Fruit fly (Drosophila melanogaster) whole organism, embryonic: ENCODE results near the gene Dtg.

Source experiments
- ATbp ChIP-seq: fragments of 200-800 bp; sonication (Bioruptor generic); optimal IDR thresholded peaks from 2 replicates; lab custom pipeline; 2017; ENCODE audit warnings: missing biosample characterization, mild to moderate bottlenecking, missing genetic modification characterization, missing genetic modification reagents
- Atf-2 ChIP-seq: fragments of 200-800 bp; sonication (Bioruptor generic); optimal IDR thresholded peaks from 2 replicates; lab custom pipeline; 2016; ENCODE audit warnings: missing biosample characterization, missing genetic modification characterization
- B-H2 ChIP-seq: fragments of 200-800 bp; sonication (Bioruptor generic); optimal IDR thresholded peaks from 2 replicates; lab custom pipeline; 2018; ENCODE audit warnings: missing biosample characterization, mild to moderate bottlenecking, missing genetic modification characterization
- Bteb2 ChIP-seq: fragments of 200-800 bp; sonication (Bioruptor generic); optimal IDR thresholded peaks from 2 replicates; lab custom pipeline; 2016; ENCODE audit warnings: missing biosample characterization, missing genetic modification characterization
- CG11696 ChIP-seq: fragments of 200-800 bp; sonication (Bioruptor generic); IDR thresholded peaks from 2 replicates; pipeline ENCODE4 v1.3.6; 2022; ENCODE audit warnings: missing biosample characterization, missing genetic modification characterization
- CG12071 ChIP-seq: fragments of 200-800 bp; sonication (Bioruptor generic); optimal IDR thresholded peaks from 3 replicates; lab custom pipeline; 2018; ENCODE audit warnings: missing biosample characterization, mild to moderate bottlenecking, missing genetic modification characterization
- CG12104 ChIP-seq: fragments of 200-800 bp; sonication (Bioruptor generic); optimal IDR thresholded peaks from 3 replicates; lab custom pipeline; 2016; ENCODE audit warnings: missing biosample characterization, missing genetic modification characterization
- CG13287 ChIP-seq: fragments of 200-800 bp; sonication (Bioruptor generic); IDR thresholded peaks from 2 replicates; pipeline ENCODE4 v1.3.6; 2022; ENCODE audit warnings: missing biosample characterization, missing genetic modification characterization; ENCODE audit not compliant: partially characterized antibody
- CG15073 ChIP-seq: fragments of 200-800 bp; sonication (Bioruptor generic); optimal IDR thresholded peaks from 2 replicates; lab custom pipeline; 2016; ENCODE audit warnings: missing biosample characterization, missing genetic modification characterization
- CG1603 ChIP-seq: fragments of 200-800 bp; sonication (Bioruptor generic); optimal IDR thresholded peaks from 2 replicates; lab custom pipeline; 2019; ENCODE audit warnings: missing biosample characterization, mild to moderate bottlenecking, missing genetic modification characterization, moderate library complexity
- CG16813 ChIP-seq: fragments of 200-800 bp; sonication (Bioruptor generic); IDR thresholded peaks from 3 replicates; pipeline ENCODE4 v1.3.6; 2022; ENCODE audit warnings: missing biosample characterization, missing genetic modification characterization; ENCODE audit not compliant: partially characterized antibody
- CG16815 ChIP-seq: fragments of 200-800 bp; sonication (Bioruptor generic); optimal IDR thresholded peaks from 3 replicates; lab custom pipeline; 2017; ENCODE audit warnings: missing biosample characterization, mild to moderate bottlenecking, missing genetic modification characterization
- CG32767 ChIP-seq: fragments of 200-800 bp; sonication (Bioruptor generic); IDR thresholded peaks from 2 replicates; pipeline ENCODE4 v1.3.6; 2022; ENCODE audit warnings: missing biosample characterization, missing genetic modification characterization
- CG34376 ChIP-seq: fragments of 200-800 bp; sonication (Bioruptor generic); optimal IDR thresholded peaks from 2 replicates; lab custom pipeline; 2018; ENCODE audit warnings: missing biosample characterization, mild to moderate bottlenecking, missing genetic modification characterization
- CG42726 ChIP-seq: fragments of 200-800 bp; sonication (Bioruptor generic); IDR thresholded peaks from 2 replicates; pipeline ENCODE4 v1.3.6; 2022; ENCODE audit warnings: missing biosample characterization, missing genetic modification characterization; ENCODE audit not compliant: partially characterized antibody
- CG4328 ChIP-seq: fragments of 200-800 bp; sonication (Bioruptor generic); optimal IDR thresholded peaks from 3 replicates; lab custom pipeline; 2017; ENCODE audit warnings: missing biosample characterization, missing genetic modification reagents, missing genetic modification characterization
- CG7928 ChIP-seq: fragments of 200-800 bp; sonication (Bioruptor generic); optimal IDR thresholded peaks from 2 replicates; lab custom pipeline; 2017; ENCODE audit warnings: missing biosample characterization, mild to moderate bottlenecking, missing genetic modification characterization
- CG8924 ChIP-seq: fragments of 200-800 bp; optimal IDR thresholded peaks from 3 replicates; lab custom pipeline; 2019; ENCODE audit warnings: missing biosample characterization, mild to moderate bottlenecking, missing genetic modification characterization, moderate library complexity
- CG9817 ChIP-seq: fragments of 200-800 bp; sonication (Bioruptor generic); optimal IDR thresholded peaks from 2 replicates; lab custom pipeline; 2018; ENCODE audit warnings: missing biosample characterization, mild to moderate bottlenecking, missing genetic modification characterization, moderate library complexity
- Dek ChIP-seq: fragments of 200-800 bp; sonication (Bioruptor generic); optimal IDR thresholded peaks from 3 replicates; lab custom pipeline; 2019; ENCODE audit warnings: missing biosample characterization, mild to moderate bottlenecking, missing genetic modification characterization, moderate library complexity
- Ets65A ChIP-seq: fragments of 200-800 bp; sonication (Bioruptor generic); peaks from one replicate; lab custom pipeline; 2016; ENCODE audit warnings: missing biosample characterization, missing genetic modification characterization
- Fer2 ChIP-seq: fragments of 200-800 bp; sonication (Bioruptor generic); optimal IDR thresholded peaks from 2 replicates; lab custom pipeline; 2018; ENCODE audit warnings: missing biosample characterization, mild to moderate bottlenecking, missing genetic modification characterization, moderate library complexity
- H15 ChIP-seq: fragments of 200-800 bp; sonication (Bioruptor generic); IDR thresholded peaks from 3 replicates; pipeline ENCODE4 v1.3.6; 2022; ENCODE audit warnings: missing biosample characterization, missing genetic modification characterization
- HLH4C ChIP-seq: fragments of 200-800 bp; sonication (Bioruptor generic); IDR thresholded peaks from 3 replicates; pipeline ENCODE4 v1.3.6; 2022; ENCODE audit warnings: missing biosample characterization, missing genetic modification characterization; ENCODE audit not compliant: partially characterized antibody
- HmgZ ChIP-seq: fragments of 200-800 bp; sonication (Bioruptor generic); optimal IDR thresholded peaks from 2 replicates; lab custom pipeline; 2018; ENCODE audit warnings: missing biosample characterization, mild to moderate bottlenecking, missing genetic modification characterization
- Lhr ChIP-seq: fragments of 200-800 bp; sonication (Bioruptor generic); optimal IDR thresholded peaks from 3 replicates; lab custom pipeline; 2017; ENCODE audit warnings: mild to moderate bottlenecking, missing biosample characterization, missing genetic modification reagents, missing genetic modification characterization
- Meics ChIP-seq: fragments of 200-800 bp; sonication (Bioruptor generic); optimal IDR thresholded peaks from 2 replicates; lab custom pipeline; 2017; ENCODE audit warnings: missing biosample characterization, mild to moderate bottlenecking, missing genetic modification characterization
- Nf-YA ChIP-seq: fragments of 200-800 bp; sonication (Bioruptor generic); IDR thresholded peaks from 2 replicates; pipeline ENCODE4 v1.3.6; 2022; ENCODE audit warnings: missing biosample characterization, missing genetic modification characterization
- Poxn ChIP-seq: fragments of 200-800 bp; sonication (Bioruptor generic); IDR thresholded peaks from 2 replicates; pipeline ENCODE4 v1.3.6; 2022; ENCODE audit warnings: missing biosample characterization, missing genetic modification characterization
- Side ChIP-seq: fragments of 200-800 bp; sonication (Bioruptor generic); optimal IDR thresholded peaks from 2 replicates; lab custom pipeline; 2016; ENCODE audit warnings: missing biosample characterization, missing genetic modification characterization
- Sin3A ChIP-seq: fragments of >200 bp; optimal IDR thresholded peaks from 2 replicates; lab custom pipeline; 2018
- Spps ChIP-seq: fragments of 200-800 bp; sonication (Bioruptor generic); optimal IDR thresholded peaks from 2 replicates; lab custom pipeline; 2018; ENCODE audit warnings: missing biosample characterization, mild to moderate bottlenecking, missing genetic modification characterization
- Taf1 ChIP-seq: fragments of 200-800 bp; sonication (Bioruptor generic); IDR thresholded peaks from 2 replicates; pipeline ENCODE4 v1.3.6; 2022; ENCODE audit warnings: missing biosample characterization, missing genetic modification characterization
- Trl ChIP-seq, 3 experiments: fragments of >200 bp in 2 of 3; fragments of 200-800 bp in 1 of 3; sonication (Bioruptor generic) in 1 of 3; optimal IDR thresholded peaks; 2 replicates in 1 of 3; 3 replicates in 2 of 3; lab custom pipeline; 2016 to 2017; ENCODE audit warnings: missing biosample characterization in 1 of 3, missing genetic modification characterization in 1 of 3
- Xrp1 ChIP-seq: fragments of 200-800 bp; sonication (Bioruptor generic); IDR thresholded peaks from 2 replicates; pipeline ENCODE4 v1.3.6; 2022; ENCODE audit warnings: missing biosample characterization, missing genetic modification characterization
- ato ChIP-seq: fragments of 200-800 bp; sonication (Bioruptor generic); IDR thresholded peaks from 2 replicates; pipeline ENCODE4 v1.3.6; 2022; ENCODE audit warnings: missing biosample characterization, missing genetic modification characterization; ENCODE audit not compliant: partially characterized antibody
- cwo ChIP-seq: fragments of 200-800 bp; sonication (Bioruptor generic); optimal IDR thresholded peaks from 3 replicates; lab custom pipeline; 2017; ENCODE audit warnings: missing biosample characterization, missing genetic modification characterization, mild to moderate bottlenecking, moderate library complexity, missing genetic modification reagents
- en ChIP-seq: fragments of 200-800 bp; sonication (Bioruptor generic); optimal IDR thresholded peaks from 2 replicates; lab custom pipeline; 2016; ENCODE audit warnings: missing biosample characterization, missing genetic modification characterization
- ftz-f1 ChIP-seq: fragments of 200-800 bp; sonication (Bioruptor generic); optimal IDR thresholded peaks from 2 replicates; lab custom pipeline; 2016; ENCODE audit warnings: missing biosample characterization, missing genetic modification characterization
- grn ChIP-seq: fragments of 200-800 bp; sonication (Bioruptor generic); optimal IDR thresholded peaks from 3 replicates; lab custom pipeline; 2017; ENCODE audit warnings: missing biosample characterization, missing genetic modification characterization
- nmo ChIP-seq: fragments of 200-800 bp; sonication (Bioruptor generic); optimal IDR thresholded peaks from 2 replicates; lab custom pipeline; 2018; ENCODE audit warnings: missing biosample characterization, mild to moderate bottlenecking, missing genetic modification characterization, moderate library complexity
- odd ChIP-seq: fragments of 200-800 bp; sonication (Bioruptor generic); optimal IDR thresholded peaks from 2 replicates; lab custom pipeline; 2017; ENCODE audit warnings: missing biosample characterization, mild to moderate bottlenecking, missing genetic modification characterization
- onecut ChIP-seq: fragments of 200-800 bp; sonication (Bioruptor generic); IDR thresholded peaks from 2 replicates; pipeline ENCODE4 v1.3.6; 2022; ENCODE audit warnings: missing biosample characterization, missing genetic modification characterization
- phol ChIP-seq: fragments of 200-800 bp; sonication (Bioruptor generic); optimal IDR thresholded peaks from 3 replicates; lab custom pipeline; 2018; ENCODE audit warnings: missing biosample characterization, mild to moderate bottlenecking, missing genetic modification characterization, moderate library complexity
- psq ChIP-seq: fragments of 200-800 bp; sonication (Bioruptor generic); optimal IDR thresholded peaks from 2 replicates; lab custom pipeline; 2017; ENCODE audit warnings: missing biosample characterization, missing genetic modification characterization
- ranshi ChIP-seq: fragments of 200-800 bp; sonication (Bioruptor generic); IDR thresholded peaks from 2 replicates; pipeline ENCODE4 v1.3.6; 2022; ENCODE audit warnings: missing biosample characterization, missing genetic modification characterization
- sima ChIP-seq: fragments of 200-800 bp; sonication (Bioruptor generic); optimal IDR thresholded peaks from 2 replicates; lab custom pipeline; 2016; ENCODE audit warnings: missing biosample characterization, missing genetic modification characterization
- tgo ChIP-seq: fragments of 200-800 bp; sonication (Bioruptor generic); IDR thresholded peaks from 3 replicates; pipeline ENCODE4 v1.3.6; 2022; ENCODE audit warnings: missing biosample characterization, missing genetic modification characterization
- tin ChIP-seq: fragments of 200-800 bp; sonication (Bioruptor generic); optimal IDR thresholded peaks from 3 replicates; lab custom pipeline; 2016; ENCODE audit warnings: missing biosample characterization, missing genetic modification characterization
- tna ChIP-seq: fragments of 200-800 bp; sonication (Bioruptor generic); IDR thresholded peaks from 2 replicates; pipeline ENCODE4 v1.3.6; 2022; ENCODE audit warnings: missing biosample characterization, missing genetic modification characterization; ENCODE audit not compliant: partially characterized antibody
- tup ChIP-seq: fragments of 200-800 bp; sonication (Bioruptor generic); optimal IDR thresholded peaks from 2 replicates; lab custom pipeline; 2016; ENCODE audit warnings: missing biosample characterization, mild to moderate bottlenecking, missing genetic modification characterization, moderate library complexity

Gene Dtg

DNA sequence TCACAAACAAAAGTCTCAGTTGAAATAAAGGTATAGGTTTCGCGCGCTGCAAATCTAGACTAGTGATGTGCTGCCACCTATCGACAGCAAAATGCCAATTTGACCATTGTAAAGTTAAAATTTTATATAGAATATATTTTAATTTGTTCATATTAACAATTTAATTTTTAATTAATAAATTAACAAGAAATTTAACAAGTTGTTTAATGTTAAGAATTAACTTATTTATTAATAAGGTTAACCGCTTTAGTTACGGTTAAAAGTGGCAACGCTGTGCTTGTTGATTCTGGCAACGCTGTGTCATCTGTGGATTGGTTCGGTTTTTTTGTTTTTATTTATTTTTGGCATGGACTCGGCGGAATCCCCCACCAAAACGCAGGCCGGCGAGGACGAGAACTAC is 17.5 kb upstream of the Dtg start, which contains the start of gene Not10 (continued):
- no peak for TF ChIP-seq tin (GFP tag; lab: Kevin White, UChicago)
- no peak for TF ChIP-seq Spps
- peak; percentile 5 for TF ChIP-seq CG12104 (GFP tag; lab: Kevin White, UChicago)
- peak; percentile 64 for TF ChIP-seq CG16813 (GFP tag; lab: Robert Waterston, UW)
- peak; percentile 35 for TF ChIP-seq HmgZ (tag; lab: Kevin White, UChicago)
- no peak for TF ChIP-seq Ets65A
- no peak for TF ChIP-seq ATbp (GFP tag; lab: Kevin White, UChicago)
- TF ChIP-seq Trl (optimal IDR thresholded peaks at IDR 0.05; lab: Kevin White, UChicago) = no peak
- TF ChIP-seq Trl (GFP tag; optimal IDR thresholded peaks at IDR 0.05; lab: Kevin White, UChicago) = no peak
- no peak for TF ChIP-seq grn (GFP tag; lab: Kevin White, UChicago)
- TF ChIP-seq cwo (GFP tag; lab: Kevin White, UChicago) = no peak
- peak; percentile 62 for TF ChIP-seq phol (tag; lab: Kevin White, UChicago)
- no peak for TF ChIP-seq CG1603
- TF ChIP-seq Atf-2 (GFP tag; lab: Kevin White, UChicago) = no peak
- no peak for TF ChIP-seq CG7928
- no peak for TF ChIP-seq B-H2 (GFP tag; lab: Kevin White, UChicago)
- no peak for TF ChIP-seq tup
- TF ChIP-seq CG4328 (GFP tag; lab: Kevin White, UChicago) = peak; percentile 36
- no peak for TF ChIP-seq CG12071 (GFP tag; lab: Kevin White, UChicago)
- peak; percentile 22 for TF ChIP-seq Lhr
- no peak for TF ChIP-seq Bteb2 (GFP tag; lab: Kevin White, UChicago)
- 0 out of 2 replicates have a peak, but pooled peaks have one; percentile 27 for TF ChIP-seq Xrp1 (GFP tag; lab: Robert Waterston, UW)
- no peak for TF ChIP-seq Taf1 (GFP tag; lab: Robert Waterston, UW)
- no peak for TF ChIP-seq Side (GFP tag; lab: Kevin White, UChicago)
- TF ChIP-seq Fer2 (tag; lab: Kevin White, UChicago) = peak; percentile 54
- no peak for TF ChIP-seq sima (GFP tag; lab: Kevin White, UChicago)
- no peak for TF ChIP-seq Sin3A (lab: Kevin White, UChicago)
- TF ChIP-seq HLH4C (GFP tag; lab: Robert Waterston, UW) = peak; percentile 69; the same call in 2 of the 3 replicates
- no peak for TF ChIP-seq CG16815 (GFP tag; lab: Kevin White, UChicago)
- TF ChIP-seq CG11696 (GFP tag; lab: Robert Waterston, UW) = no peak
- peak; percentile 27 for TF ChIP-seq Meics
- peak; percentile 55 for TF ChIP-seq CG8924 (tag; lab: Kevin White, UChicago)
- no peak for TF ChIP-seq psq (GFP tag; lab: Kevin White, UChicago)
- TF ChIP-seq Poxn (GFP tag; lab: Robert Waterston, UW) = no peak
- no peak for TF ChIP-seq odd
- TF ChIP-seq en (GFP tag; lab: Kevin White, UChicago) = no peak
- no peak for TF ChIP-seq H15 (GFP tag; lab: Robert Waterston, UW)
- no peak for TF ChIP-seq ranshi (GFP tag; lab: Robert Waterston, UW)
- no peak for TF ChIP-seq ato (GFP tag; lab: Robert Waterston, UW)
- no peak for TF ChIP-seq CG15073 (GFP tag; lab: Kevin White, UChicago)
- TF ChIP-seq nmo (GFP tag; lab: Kevin White, UChicago) = peak; percentile 61
- no peak for TF ChIP-seq CG32767
- TF ChIP-seq tna = no peak
- TF ChIP-seq Nf-YA = no peak
- no peak for TF ChIP-seq ftz-f1 (GFP tag; lab: Kevin White, UChicago)
- TF ChIP-seq CG34376 = no peak
- TF ChIP-seq CG13287 = peak; percentile 88
- no peak for TF ChIP-seq CG42726
- no peak for TF ChIP-seq onecut
- peak; percentile 59 for TF ChIP-seq Dek (tag; lab: Kevin White, UChicago)
- TF ChIP-seq CG9817 (tag; lab: Kevin White, UChicago) = peak; percentile 52
- no peak for TF ChIP-seq tgo
